Worm (Caenorhabditis elegans) whole organism, L1 larva: ENCODE results near the gene W04G3.5.
A peak's percentile ranks its signal among the peaks of the same experiment; 100 is the strongest.

ENCODE experiments used
- C04F5.9 ChIP-seq: sonication (generic microtip); optimal IDR thresholded peaks from 2 replicates; lab custom pipeline; 2016; ENCODE audit warnings: missing genetic modification characterization, missing compliant biosample characterization
- aha-1 ChIP-seq: fragments of 150-350 bp; optimal IDR thresholded peaks from 2 replicates; lab custom pipeline; 2014; ENCODE audit warnings: missing biosample characterization, missing genetic modification characterization
- alr-1 ChIP-seq: fragments of 200-800 bp; sonication (Bioruptor generic); optimal IDR thresholded peaks from 2 replicates; lab custom pipeline; 2018; ENCODE audit warnings: borderline replicate concordance, mild to moderate bottlenecking, missing genetic modification characterization, missing compliant biosample characterization
- ama-1 ChIP-seq: fragments of 150-350 bp; optimal IDR thresholded peaks from 2 replicates; lab custom pipeline; 2014
- ceh-82 ChIP-seq, 3 experiments: fragments of 150-350 bp in 1 of 3; sonication (generic microtip) in 2 of 3; optimal IDR thresholded peaks; 2 replicates each; lab custom pipeline; 2014 to 2017; ENCODE audit warnings: missing biosample characterization in 3 of 3, missing genetic modification characterization in 3 of 3
- ceh-90 ChIP-seq: sonication (generic microtip); optimal IDR thresholded peaks from 2 replicates; lab custom pipeline; 2016; ENCODE audit warnings: missing genetic modification characterization, missing compliant biosample characterization
- dsc-1 ChIP-seq: sonication (generic microtip); optimal IDR thresholded peaks from 2 replicates; lab custom pipeline; 2016; ENCODE audit warnings: mild to moderate bottlenecking, missing genetic modification characterization, missing compliant biosample characterization
- efl-3 ChIP-seq: fragments of 200-800 bp; sonication (Bioruptor generic); optimal IDR thresholded peaks from 2 replicates; lab custom pipeline; 2018; ENCODE audit warnings: mild to moderate bottlenecking, missing genetic modification characterization, missing compliant biosample characterization
- elt-2 ChIP-seq: sonication (generic microtip); optimal IDR thresholded peaks from 2 replicates; lab custom pipeline; 2016; ENCODE audit warnings: missing genetic modification characterization, mild to moderate bottlenecking, inconsistent platforms, missing compliant biosample characterization, missing genetic modification reagents
- elt-3 ChIP-seq, 6 experiments: fragments of 150-350 bp in 1 of 6; sonication (generic microtip); optimal IDR thresholded peaks; 2 replicates each; lab custom pipeline; 2017 to 2018; ENCODE audit warnings: missing biosample characterization in 6 of 6, missing genetic modification characterization in 6 of 6, inconsistent platforms in 1 of 6
- fkh-10 ChIP-seq: sonication (generic microtip); optimal IDR thresholded peaks from 2 replicates; lab custom pipeline; 2017; ENCODE audit warnings: missing biosample characterization, missing genetic modification reagents, missing genetic modification characterization
- fkh-8 ChIP-seq: sonication (generic microtip); optimal IDR thresholded peaks from 2 replicates; lab custom pipeline; 2016; ENCODE audit warnings: mild to moderate bottlenecking, missing genetic modification characterization, missing compliant biosample characterization
- hlh-4 ChIP-seq: sonication (generic microtip); optimal IDR thresholded peaks from 2 replicates; lab custom pipeline; 2016; ENCODE audit warnings: mild to moderate bottlenecking, missing genetic modification characterization, missing compliant biosample characterization
- irx-1 ChIP-seq: sonication (generic microtip); optimal IDR thresholded peaks from 2 replicates; lab custom pipeline; 2016; ENCODE audit warnings: missing genetic modification characterization, missing compliant biosample characterization
- jun-1 ChIP-seq: fragments of 150-350 bp; optimal IDR thresholded peaks from 2 replicates; lab custom pipeline; 2014; ENCODE audit warnings: missing biosample characterization, missing genetic modification reagents, missing genetic modification characterization
- lin-14 ChIP-seq: fragments of 200-800 bp; sonication (Bioruptor generic); optimal IDR thresholded peaks from 2 replicates; lab custom pipeline; 2018; ENCODE audit warnings: mild to moderate bottlenecking, missing genetic modification characterization, moderate library complexity, missing compliant biosample characterization
- lin-35 ChIP-seq, 2 experiments: fragments of 150-350 bp; optimal IDR thresholded peaks; 2 replicates each; lab custom pipeline; 2014; ENCODE audit warnings: missing biosample characterization in 2 of 2, missing genetic modification characterization in 2 of 2, missing genetic modification reagents in 2 of 2
- lir-3 ChIP-seq: sonication (generic microtip); optimal IDR thresholded peaks from 2 replicates; lab custom pipeline; 2016; ENCODE audit warnings: mild to moderate bottlenecking, missing genetic modification characterization, moderate library complexity, missing compliant biosample characterization; ENCODE audit not compliant: poor library complexity
- lsy-2 ChIP-seq, 2 experiments: fragments of 150-350 bp; optimal IDR thresholded peaks; 2 replicates each; lab custom pipeline; 2014; ENCODE audit warnings: missing biosample characterization in 2 of 2, missing genetic modification characterization in 2 of 2
- mdl-1 ChIP-seq, 2 experiments: fragments of 150-350 bp; optimal IDR thresholded peaks; 2 replicates each; lab custom pipeline; 2014 to 2017; ENCODE audit warnings: missing biosample characterization in 2 of 2, missing genetic modification characterization in 2 of 2, inconsistent platforms in 1 of 2
- mef-2 ChIP-seq: fragments of 150-350 bp; optimal IDR thresholded peaks from 2 replicates; lab custom pipeline; 2014; ENCODE audit warnings: missing biosample characterization, missing genetic modification characterization
- mep-1 ChIP-seq: fragments of 150-350 bp; optimal IDR thresholded peaks from 2 replicates; lab custom pipeline; 2014; ENCODE audit warnings: missing biosample characterization, missing genetic modification characterization
- nhr-19 ChIP-seq: fragments of 200-800 bp; sonication (Bioruptor generic); conservative IDR thresholded peaks from 2 replicates; pipeline ENCODE4 v1.3.6; 2022; ENCODE audit warnings: missing genetic modification characterization, missing compliant biosample characterization
- nhr-20 ChIP-seq: sonication (generic microtip); optimal IDR thresholded peaks from 2 replicates; lab custom pipeline; 2016; ENCODE audit warnings: mild to moderate bottlenecking, missing genetic modification characterization, missing compliant biosample characterization
- nhr-237 ChIP-seq: fragments of 150-350 bp; optimal IDR thresholded peaks from 2 replicates; lab custom pipeline; 2014; ENCODE audit warnings: missing biosample characterization, missing genetic modification characterization
- nhr-47 ChIP-seq: sonication (generic microtip); optimal IDR thresholded peaks from 2 replicates; lab custom pipeline; 2016; ENCODE audit warnings: mild to moderate bottlenecking, missing genetic modification characterization, moderate library complexity, missing compliant biosample characterization
- nhr-71 ChIP-seq: sonication (generic microtip); optimal IDR thresholded peaks from 2 replicates; lab custom pipeline; 2016; ENCODE audit warnings: mild to moderate bottlenecking, missing genetic modification characterization, moderate library complexity, missing compliant biosample characterization
- rnt-1 ChIP-seq: sonication (generic microtip); optimal IDR thresholded peaks from 2 replicates; lab custom pipeline; 2016; ENCODE audit warnings: mild to moderate bottlenecking, missing genetic modification characterization, moderate library complexity, missing compliant biosample characterization
- snu-23 ChIP-seq: sonication (generic microtip); optimal IDR thresholded peaks from 2 replicates; lab custom pipeline; 2016; ENCODE audit warnings: missing genetic modification characterization, missing compliant biosample characterization
- sup-37 ChIP-seq: fragments of 200-800 bp; sonication (Bioruptor generic); optimal IDR thresholded peaks from 2 replicates; lab custom pipeline; 2018; ENCODE audit warnings: mild to moderate bottlenecking, missing genetic modification characterization, missing compliant biosample characterization
- swsn-7 ChIP-seq: sonication (generic microtip); optimal IDR thresholded peaks from 2 replicates; lab custom pipeline; 2016; ENCODE audit warnings: missing genetic modification characterization, missing compliant biosample characterization
- tbx-2 ChIP-seq: sonication (generic microtip); optimal IDR thresholded peaks from 2 replicates; lab custom pipeline; 2016; ENCODE audit warnings: missing genetic modification characterization, missing compliant biosample characterization
- tlp-1 ChIP-seq: fragments of 150-350 bp; optimal IDR thresholded peaks from 2 replicates; lab custom pipeline; 2014; ENCODE audit warnings: missing biosample characterization, missing genetic modification characterization
- unc-130 ChIP-seq: fragments of 150-350 bp; optimal IDR thresholded peaks from 2 replicates; lab custom pipeline; 2017; ENCODE audit warnings: missing biosample characterization, missing genetic modification characterization, inconsistent platforms
- unc-30 ChIP-seq: sonication (generic microtip); optimal IDR thresholded peaks from 2 replicates; lab custom pipeline; 2017; ENCODE audit warnings: missing biosample characterization, missing genetic modification characterization
- unc-86 ChIP-seq: sonication (generic microtip); optimal IDR thresholded peaks from 2 replicates; lab custom pipeline; 2016; ENCODE audit warnings: missing genetic modification characterization, missing compliant biosample characterization
- unc-98 ChIP-seq: fragments of 200-800 bp; sonication (Bioruptor generic); IDR thresholded peaks from 2 replicates; pipeline ENCODE4 v1.3.6; 2022; ENCODE audit warnings: missing genetic modification characterization, missing compliant biosample characterization

W04G3.5 gene

DNA sequence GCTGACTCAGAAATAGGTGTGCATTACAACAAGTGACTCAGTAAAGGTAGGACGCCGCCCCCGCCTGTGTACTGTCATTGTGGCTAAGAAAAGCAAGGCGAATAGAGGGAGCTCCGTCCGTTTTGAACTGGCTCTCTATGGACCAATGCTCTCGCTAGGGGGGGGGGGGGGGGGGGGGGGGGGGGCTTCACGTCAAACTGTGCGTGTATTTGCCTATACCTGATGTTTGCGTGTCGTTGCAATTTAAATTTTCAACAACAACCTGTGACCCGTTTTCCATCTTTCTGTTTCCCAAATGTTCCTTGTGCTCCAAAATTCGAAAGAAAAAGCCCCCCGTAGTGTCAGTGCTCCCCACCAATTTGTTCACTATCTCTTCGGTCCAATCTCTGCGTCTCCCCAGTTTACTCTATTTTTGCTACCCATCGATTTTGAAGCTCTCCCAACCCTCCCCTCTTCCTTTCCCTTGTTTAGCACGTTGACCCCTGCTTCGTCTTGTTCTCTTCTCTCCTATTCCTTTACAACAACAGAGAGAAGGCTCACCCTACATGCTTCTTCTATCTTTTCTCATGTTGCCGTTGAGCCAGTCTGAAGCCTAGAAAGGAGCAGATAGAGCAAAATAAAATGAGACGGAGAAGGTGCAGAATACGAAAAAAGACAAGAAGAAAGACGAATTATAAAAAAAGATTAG is 38.9 kb upstream of the W04G3.5 start:
- no peak for TF ChIP-seq jun-1
- peak in 2 of 3 experiments; percentile 40 to 48 for TF ChIP-seq ceh-82 (tag; optimal IDR thresholded peaks at IDR 0.05; lab: Kevin White, UChicago)
- TF ChIP-seq irx-1 (tag; lab: Kevin White, UChicago): no peak
- peak; percentile 40 for TF ChIP-seq nhr-47
- TF ChIP-seq nhr-237 (tag; lab: Kevin White, UChicago): no peak
- TF ChIP-seq ceh-90 (tag; lab: Kevin White, UChicago): no peak
- TF ChIP-seq elt-2 (tag; lab: Kevin White, UChicago): peak; percentile 17
- TF ChIP-seq unc-86 (tag; lab: Kevin White, UChicago): peak; percentile 19
- TF ChIP-seq swsn-7: peak; percentile 40
- TF ChIP-seq fkh-8: peak; percentile 27
- peak; percentile 12 for TF ChIP-seq mep-1 (tag; lab: Kevin White, UChicago)
- TF ChIP-seq unc-30: no peak
- TF ChIP-seq lsy-2 (tag; optimal IDR thresholded peaks at IDR 0.05; lab: Kevin White, UChicago): peak in 1 of 2 experiments; percentile 19
- peak; percentile 72 for TF ChIP-seq fkh-10 (GFP tag; lab: Kevin White, UChicago)
- no peak for TF ChIP-seq mef-2 (tag; lab: Kevin White, UChicago)
- no peak for TF ChIP-seq unc-98
- TF ChIP-seq nhr-20: peak; percentile 4
- peak; percentile 35 for TF ChIP-seq nhr-71 (tag; lab: Kevin White, UChicago)
- TF ChIP-seq tbx-2 (tag; lab: Kevin White, UChicago): peak; percentile 40
- TF ChIP-seq snu-23 (GFP tag; lab: Kevin White, UChicago): peak; percentile 44
- TF ChIP-seq ama-1: no peak
- no peak for TF ChIP-seq alr-1 (tag; lab: Kevin White, UChicago)
- TF ChIP-seq lin-14 (GFP tag; lab: Kevin White, UChicago): peak; percentile 83
- TF ChIP-seq rnt-1 (tag; lab: Kevin White, UChicago): peak; percentile 18
- TF ChIP-seq lin-35 (GFP tag; optimal IDR thresholded peaks at IDR 0.05; lab: Kevin White, UChicago): peak in 1 of 2 experiments; percentile 7
- TF ChIP-seq dsc-1 (tag; lab: Kevin White, UChicago): peak; percentile 6

DNA sequence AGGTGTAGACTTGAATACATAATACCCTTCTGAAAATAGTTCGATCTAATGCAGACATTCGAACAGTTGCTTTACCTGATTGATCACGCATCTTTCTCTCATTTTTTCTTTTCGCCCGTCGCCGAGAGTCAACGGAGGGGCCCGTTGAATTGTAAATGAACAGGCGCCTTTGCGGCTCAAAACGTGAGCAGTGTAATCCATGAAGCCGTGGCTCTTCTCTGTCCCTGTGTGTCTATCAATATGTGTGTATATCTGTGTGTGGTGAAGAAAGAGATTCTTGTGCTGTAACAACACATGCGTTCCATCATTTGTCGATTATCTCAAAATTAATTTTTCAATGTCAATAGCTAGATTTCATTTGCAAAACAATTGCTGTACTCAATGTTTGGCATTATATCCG is 37.9 kb upstream of the W04G3.5 start:
- TF ChIP-seq hlh-4 (tag; lab: Kevin White, UChicago) (no peak), alr-1 (tag; lab: Kevin White, UChicago) (no peak), mdl-1 (tag; optimal IDR thresholded peaks at IDR 0.05; lab: Kevin White, UChicago) (peak in 1 of 2 experiments; percentile 18), lir-3 (no peak), efl-3 (GFP tag; lab: Kevin White, UChicago) (no peak), unc-130 (tag; lab: Kevin White, UChicago) (peak; percentile 4), C04F5.9 (no peak), snu-23 (GFP tag; lab: Kevin White, UChicago) (peak; percentile 36), lin-14 (GFP tag; lab: Kevin White, UChicago) (peak; percentile 85), rnt-1 (tag; lab: Kevin White, UChicago) (peak; percentile 68), nhr-71 (tag; lab: Kevin White, UChicago) (peak; percentile 72), sup-37 (GFP tag; lab: Kevin White, UChicago) (no peak), fkh-10 (GFP tag; lab: Kevin White, UChicago) (no peak), nhr-20 (peak; percentile 16), nhr-19 (peak; percentile 46), aha-1 (tag; lab: Kevin White, UChicago) (no peak), tlp-1 (tag; lab: Kevin White, UChicago) (no peak), jun-1 (no peak), lsy-2 (tag; optimal IDR thresholded peaks at IDR 0.05; lab: Kevin White, UChicago) (peak in 1 of 2 experiments; percentile 18), elt-2 (tag; lab: Kevin White, UChicago) (no peak), mep-1 (tag; lab: Kevin White, UChicago) (peak; percentile 10), fkh-8 (no peak), elt-3 (tag; optimal IDR thresholded peaks at IDR 0.05; lab: Kevin White, UChicago) (no peak)
